Worm (Caenorhabditis elegans) whole organism, midembryonic: ENCODE results near the gene C50D2.7.

Experiments used
- T22C8.4 ChIP-seq: fragments of 200-800 bp; sonication (Bioruptor generic); IDR thresholded peaks from 2 replicates; pipeline ENCODE4 v1.3.6; 2022; ENCODE audit warnings: missing genetic modification characterization, missing compliant biosample characterization
- cog-1 ChIP-seq: sonication (generic microtip); optimal IDR thresholded peaks from 2 replicates; lab custom pipeline; 2016; ENCODE audit warnings: missing genetic modification characterization, missing compliant biosample characterization
- flt-1 ChIP-seq: fragments of 200-800 bp; sonication (Bioruptor generic); IDR thresholded peaks from 2 replicates; pipeline ENCODE4 v1.3.6; 2022; ENCODE audit warnings: missing genetic modification characterization, missing compliant biosample characterization
- klf-2 ChIP-seq: fragments of 200-800 bp; sonication (Bioruptor generic); conservative IDR thresholded peaks from 2 replicates; pipeline ENCODE4 v1.3.6; 2022; ENCODE audit warnings: missing genetic modification reagents, missing genetic modification characterization, missing compliant biosample characterization
- med-1 ChIP-seq: sonication (generic microtip); optimal IDR thresholded peaks from 2 replicates; lab custom pipeline; 2017; ENCODE audit warnings: missing genetic modification characterization, mild to moderate bottlenecking, missing compliant biosample characterization, antibody characterized with exemption, missing genetic modification reagents; ENCODE audit not compliant: insufficient read depth
- ref-1 ChIP-seq: fragments of 200-800 bp; sonication (Bioruptor generic); conservative IDR thresholded peaks from 2 replicates; pipeline ENCODE4 v1.3.6; 2022; ENCODE audit warnings: missing genetic modification reagents, missing genetic modification characterization, missing compliant biosample characterization
- tab-1 ChIP-seq: fragments of 200-800 bp; sonication (Bioruptor generic); IDR thresholded peaks from 2 replicates; pipeline ENCODE4 v1.3.6; 2022; ENCODE audit warnings: missing genetic modification characterization, missing compliant biosample characterization
- ztf-23 ChIP-seq: fragments of 200-800 bp; sonication (Bioruptor generic); IDR thresholded peaks from 2 replicates; pipeline ENCODE4 v1.3.6; 2022; ENCODE audit warnings: missing genetic modification reagents, missing genetic modification characterization, missing compliant biosample characterization
- ztf-29 ChIP-seq: fragments of 200-800 bp; sonication (Bioruptor generic); IDR thresholded peaks from 2 replicates; pipeline ENCODE4 v1.3.6; 2022; ENCODE audit warnings: missing genetic modification reagents, missing genetic modification characterization, missing compliant biosample characterization

- TF ChIP-seq T22C8.4 (GFP tag; lab: Robert Waterston, UW) (no peak), flt-1 (GFP tag; lab: Robert Waterston, UW) (no peak), med-1 (GFP tag; lab: Kevin White, UChicago) (no peak), ref-1 (no peak), klf-2 (no peak), ztf-23 (GFP tag; lab: Robert Waterston, UW) (no peak), cog-1 (no peak), ztf-29 (GFP tag; lab: Robert Waterston, UW) (no peak), tab-1 (GFP tag; lab: Robert Waterston, UW) (no peak)
Observed at ce11 chrII:73329-73728, 21.7 kb downstream of the C50D2.7 start.
